Fruit fly (Drosophila melanogaster) whole organism, prepupa: ENCODE results near the gene Orco.

ENCODE experiments used
- Blimp-1 ChIP-seq: fragments of 200-800 bp; sonication (Bioruptor generic); optimal IDR thresholded peaks from 3 replicates; lab custom pipeline; 2017; ENCODE audit warnings: missing biosample characterization, missing genetic modification characterization, mild to moderate bottlenecking, moderate library complexity, missing genetic modification reagents
- CG10631 ChIP-seq: fragments of 200-800 bp; sonication (Bioruptor generic); optimal IDR thresholded peaks from 2 replicates; lab custom pipeline; 2016; ENCODE audit warnings: missing biosample characterization, missing genetic modification characterization
- CG11294 ChIP-seq: fragments of 200-800 bp; sonication (Bioruptor generic); IDR thresholded peaks from 2 replicates; pipeline ENCODE4 v1.3.6; 2022; ENCODE audit warnings: missing biosample characterization, missing genetic modification characterization
- CG16779 ChIP-seq: fragments of 200-800 bp; sonication (Bioruptor generic); optimal IDR thresholded peaks from 3 replicates; lab custom pipeline; 2017; ENCODE audit warnings: missing biosample characterization, mild to moderate bottlenecking, missing genetic modification characterization
- Lpt ChIP-seq: fragments of 200-800 bp; sonication (Bioruptor generic); optimal IDR thresholded peaks from 3 replicates; lab custom pipeline; 2016; ENCODE audit warnings: missing biosample characterization, missing genetic modification characterization
- Met ChIP-seq: fragments of 200-800 bp; sonication (Bioruptor generic); optimal IDR thresholded peaks from 3 replicates; lab custom pipeline; 2016; ENCODE audit warnings: missing biosample characterization, missing genetic modification characterization
- Sox15 ChIP-seq: fragments of 200-800 bp; sonication (Bioruptor generic); optimal IDR thresholded peaks from 3 replicates; lab custom pipeline; 2016; ENCODE audit warnings: missing biosample characterization, missing genetic modification characterization
- cyc ChIP-seq: fragments of 200-800 bp; sonication (Bioruptor generic); optimal IDR thresholded peaks from 3 replicates; lab custom pipeline; 2016; ENCODE audit warnings: missing biosample characterization, missing genetic modification characterization
- fd85E ChIP-seq: fragments of 200-800 bp; sonication (Bioruptor generic); optimal IDR thresholded peaks from 3 replicates; lab custom pipeline; 2016; ENCODE audit warnings: missing biosample characterization, missing genetic modification characterization
- svp ChIP-seq: fragments of 200-800 bp; sonication (Bioruptor generic); peaks from one replicate; lab custom pipeline; 2016; ENCODE audit warnings: missing biosample characterization, missing genetic modification characterization

dm6 chr3R:5374720-5375119 lies 37.5 kb downstream of the Orco start, which contains the start of the genes hd and CG14667:
- TF ChIP-seq CG16779: no peak
- no peak for TF ChIP-seq Blimp-1 (GFP tag; lab: Kevin White, UChicago)
- no peak for TF ChIP-seq cyc (GFP tag; lab: Kevin White, UChicago)
- no peak for TF ChIP-seq Lpt (GFP tag; lab: Kevin White, UChicago)
- no peak for TF ChIP-seq CG11294 (GFP tag; lab: Robert Waterston, UW)
- no peak for TF ChIP-seq fd85E (GFP tag; lab: Kevin White, UChicago)
- no peak for TF ChIP-seq svp
- no peak for TF ChIP-seq Sox15 (GFP tag; lab: Kevin White, UChicago)
- no peak for TF ChIP-seq Met (GFP tag; lab: Kevin White, UChicago)
- no peak for TF ChIP-seq CG10631 (GFP tag; lab: Kevin White, UChicago)
